Worm (Caenorhabditis elegans) whole organism, young adult: Measurements from ENCODE around the gene C26D10.4.

Experiments
- C17E4.6 ChIP-seq: fragments of 200-800 bp; sonication (Bioruptor generic); IDR thresholded peaks from 2 replicates; pipeline ENCODE4 v1.3.6; 2022; ENCODE audit warnings: missing genetic modification reagents, missing genetic modification characterization, missing compliant biosample characterization
- F33H1.4 ChIP-seq: fragments of 200-800 bp; sonication (Bioruptor generic); IDR thresholded peaks from 2 replicates; pipeline ENCODE4 v1.3.6; 2022; ENCODE audit warnings: missing genetic modification reagents, missing genetic modification characterization, missing compliant biosample characterization
- K11D2.4 ChIP-seq: fragments of 200-800 bp; sonication (Bioruptor generic); IDR thresholded peaks from 2 replicates; pipeline ENCODE4 v1.3.6; 2022; ENCODE audit warnings: missing genetic modification reagents, missing genetic modification characterization, missing compliant biosample characterization
- T07F8.4 ChIP-seq: sonication (generic microtip); optimal IDR thresholded peaks from 2 replicates; lab custom pipeline; 2016; ENCODE audit warnings: mild to moderate bottlenecking, missing genetic modification characterization, moderate library complexity, missing compliant biosample characterization
- Y53F4B.3 ChIP-seq: fragments of 200-800 bp; sonication (Bioruptor generic); IDR thresholded peaks from 2 replicates; pipeline ENCODE4 v1.3.6; 2022; ENCODE audit warnings: missing genetic modification reagents, missing genetic modification characterization, missing compliant biosample characterization
- aptf-2 ChIP-seq: fragments of 200-800 bp; sonication (Bioruptor generic); conservative IDR thresholded peaks from 2 replicates; pipeline ENCODE4 v1.3.6; 2022; ENCODE audit warnings: missing genetic modification reagents, missing genetic modification characterization, missing compliant biosample characterization
- attf-3 ChIP-seq: fragments of 200-800 bp; sonication (Bioruptor generic); conservative IDR thresholded peaks from 2 replicates; pipeline ENCODE4 v1.3.6; 2022; ENCODE audit warnings: missing genetic modification reagents, missing genetic modification characterization, missing compliant biosample characterization
- ccch-3 ChIP-seq: fragments of 200-800 bp; sonication (Bioruptor generic); optimal IDR thresholded peaks from 2 replicates; lab custom pipeline; 2018; ENCODE audit warnings: mild to moderate bottlenecking, missing genetic modification characterization, missing compliant biosample characterization
- ceh-91 ChIP-seq: fragments of 200-800 bp; sonication (Bioruptor generic); IDR thresholded peaks from 2 replicates; pipeline ENCODE4 v1.3.6; 2022; ENCODE audit warnings: missing genetic modification reagents, missing genetic modification characterization, missing compliant biosample characterization
- chd-7 ChIP-seq: sonication (generic microtip); optimal IDR thresholded peaks from 2 replicates; lab custom pipeline; 2016; ENCODE audit warnings: mild to moderate bottlenecking, missing genetic modification characterization, moderate library complexity, missing compliant biosample characterization
- die-1 ChIP-seq: sonication (generic microtip); optimal IDR thresholded peaks from 2 replicates; lab custom pipeline; 2016; ENCODE audit warnings: missing genotype, mild to moderate bottlenecking, missing genetic modification characterization, missing compliant biosample characterization
- efl-1 ChIP-seq: fragments of 150-350 bp; optimal IDR thresholded peaks from 2 replicates; lab custom pipeline; 2014; ENCODE audit warnings: missing biosample characterization, missing genetic modification reagents, missing genetic modification characterization
- hlh-26 ChIP-seq: fragments of 200-800 bp; sonication (Bioruptor generic); conservative IDR thresholded peaks from 2 replicates; pipeline ENCODE4 v1.3.6; 2022; ENCODE audit warnings: missing genetic modification reagents, missing genetic modification characterization, missing compliant biosample characterization
- hsf-1 ChIP-seq: fragments of 200-800 bp; sonication (Bioruptor generic); IDR thresholded peaks from 2 replicates; pipeline ENCODE4 v1.3.6; 2022; ENCODE audit warnings: missing genetic modification reagents, missing genetic modification characterization, missing compliant biosample characterization
- let-526 ChIP-seq: fragments of 200-800 bp; sonication (Bioruptor generic); IDR thresholded peaks from 2 replicates; pipeline ENCODE4 v1.3.6; 2022; ENCODE audit warnings: missing genetic modification reagents, missing genetic modification characterization, missing compliant biosample characterization
- let-607 ChIP-seq, 2 experiments: fragments of 200-800 bp in 1 of 2; sonication (Bioruptor generic) in 1 of 2; sonication (generic microtip) in 1 of 2; optimal IDR thresholded peaks; 2 replicates each; lab custom pipeline; 2016 to 2018; ENCODE audit warnings: mild to moderate bottlenecking in 2 of 2, missing compliant biosample characterization in 2 of 2, missing genetic modification characterization in 2 of 2, moderate library complexity in 2 of 2, missing genotype in 1 of 2
- lin-40 ChIP-seq: sonication (generic microtip); optimal IDR thresholded peaks from 2 replicates; lab custom pipeline; 2016; ENCODE audit warnings: missing genetic modification characterization, mild to moderate bottlenecking, missing compliant biosample characterization, missing genotype, missing genetic modification reagents
- lin-54 ChIP-seq: fragments of 200-800 bp; sonication (Bioruptor generic); optimal IDR thresholded peaks from 2 replicates; lab custom pipeline; 2018; ENCODE audit warnings: mild to moderate bottlenecking, missing genetic modification characterization, missing compliant biosample characterization
- madf-10 ChIP-seq: sonication (generic microtip); optimal IDR thresholded peaks from 2 replicates; lab custom pipeline; 2016; ENCODE audit warnings: mild to moderate bottlenecking, missing genetic modification characterization, missing compliant biosample characterization
- madf-8 ChIP-seq: fragments of 200-800 bp; sonication (Bioruptor generic); conservative IDR thresholded peaks from 2 replicates; pipeline ENCODE4 v1.3.6; 2022; ENCODE audit warnings: missing genetic modification reagents, missing genetic modification characterization, missing compliant biosample characterization
- nhr-120 ChIP-seq: fragments of 200-800 bp; sonication (Bioruptor generic); IDR thresholded peaks from 2 replicates; pipeline ENCODE4 v1.3.6; 2022; ENCODE audit warnings: missing genetic modification characterization, missing compliant biosample characterization
- nhr-27 ChIP-seq: fragments of 200-800 bp; sonication (Bioruptor generic); optimal IDR thresholded peaks from 2 replicates; lab custom pipeline; 2018; ENCODE audit warnings: mild to moderate bottlenecking, missing genetic modification characterization, moderate library complexity, missing compliant biosample characterization
- nhr-90 ChIP-seq: sonication (generic microtip); optimal IDR thresholded peaks from 2 replicates; lab custom pipeline; 2016; ENCODE audit warnings: missing genotype, mild to moderate bottlenecking, missing genetic modification characterization, missing compliant biosample characterization
- somi-1 ChIP-seq: fragments of 200-800 bp; sonication (Bioruptor generic); optimal IDR thresholded peaks from 2 replicates; lab custom pipeline; 2018; ENCODE audit warnings: mild to moderate bottlenecking, missing genetic modification characterization, missing compliant biosample characterization
- sptf-2 ChIP-seq: fragments of 200-800 bp; sonication (Bioruptor generic); optimal IDR thresholded peaks from 2 replicates; lab custom pipeline; 2018; ENCODE audit warnings: mild to moderate bottlenecking, missing genetic modification characterization, missing compliant biosample characterization
- tbx-9 ChIP-seq: sonication (generic microtip); optimal IDR thresholded peaks from 2 replicates; lab custom pipeline; 2016; ENCODE audit warnings: borderline replicate concordance, missing genetic modification characterization, inconsistent platforms, missing compliant biosample characterization
- unc-130 ChIP-seq: sonication (generic microtip); optimal IDR thresholded peaks from 2 replicates; lab custom pipeline; 2016; ENCODE audit warnings: missing genetic modification reagents, missing genetic modification characterization, missing compliant biosample characterization
- unc-62 ChIP-seq: fragments of 150-350 bp; optimal IDR thresholded peaks from 2 replicates; lab custom pipeline; 2014; ENCODE audit warnings: missing biosample characterization, missing genetic modification reagents, missing genetic modification characterization
- xnd-1 ChIP-seq: sonication (generic microtip); optimal IDR thresholded peaks from 2 replicates; lab custom pipeline; 2016; ENCODE audit warnings: missing genotype, missing genetic modification reagents, missing genetic modification characterization, missing compliant biosample characterization
- zfh-2 ChIP-seq: fragments of 200-800 bp; sonication (Bioruptor generic); conservative IDR thresholded peaks from 2 replicates; pipeline ENCODE4 v1.3.6; 2022; ENCODE audit warnings: missing genetic modification reagents, missing genetic modification characterization, missing compliant biosample characterization
- ztf-18 ChIP-seq: sonication (generic microtip); optimal IDR thresholded peaks from 2 replicates; lab custom pipeline; 2016; ENCODE audit warnings: missing genotype, mild to moderate bottlenecking, missing genetic modification characterization, missing compliant biosample characterization
- ztf-28 ChIP-seq: fragments of 200-800 bp; sonication (Bioruptor generic); IDR thresholded peaks from 2 replicates; pipeline ENCODE4 v1.3.6; 2022; ENCODE audit warnings: missing genetic modification reagents, missing genetic modification characterization, missing compliant biosample characterization

C26D10.4 gene

DNA sequence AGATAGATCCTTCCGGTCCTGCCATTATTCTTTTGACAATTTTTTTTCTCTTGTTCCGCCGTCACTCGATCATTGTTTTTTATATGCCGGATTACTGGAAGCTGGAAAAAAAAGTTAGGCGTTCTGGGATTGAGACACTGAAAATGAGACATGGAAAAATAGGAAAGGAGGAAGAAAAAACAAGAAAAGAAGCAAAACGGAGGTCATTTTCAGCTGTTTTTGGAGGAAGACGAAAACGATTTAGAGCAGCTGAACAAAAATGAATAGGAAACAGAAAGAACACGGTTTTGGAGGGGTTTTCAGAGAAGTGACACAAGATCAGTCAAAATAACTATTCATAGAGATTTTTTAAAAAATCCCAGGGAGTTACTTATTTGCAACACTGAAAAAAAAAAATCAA is 39.5 kb downstream of the C26D10.4 start, which contains the start of gene amt-3:
Gene amt-3 (minus strand): TSS at position 101 of the 400 bp plus-strand sequence.
- TF ChIP-seq T07F8.4 (tag; lab: Kevin White, UChicago) (no peak), ccch-3 (GFP tag; lab: Kevin White, UChicago) (no peak)

DNA sequence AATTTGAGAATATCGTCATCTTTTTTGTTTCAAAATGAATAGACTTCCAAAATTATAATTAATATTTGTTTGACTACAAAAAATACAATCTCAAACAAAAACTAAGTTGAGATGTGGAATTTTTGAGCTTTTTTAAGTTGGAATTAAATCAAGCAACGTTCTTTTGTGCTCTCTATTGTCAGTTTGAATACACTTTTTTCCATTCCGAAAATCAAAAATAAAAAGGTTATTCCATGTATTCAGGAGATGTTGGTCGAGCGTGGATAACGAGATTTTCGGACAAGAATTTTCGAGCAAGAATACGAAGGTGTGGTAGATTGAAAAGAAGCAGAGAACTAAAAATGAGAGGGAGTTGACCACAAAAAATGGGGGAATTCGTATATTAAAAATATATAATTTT is 40.6 kb downstream of the C26D10.4 start:
- TF ChIP-seq ztf-18 (tag; lab: Kevin White, UChicago) (no peak), nhr-90 (tag; lab: Kevin White, UChicago) (no peak), let-607 (tag; optimal IDR thresholded peaks at IDR 0.05; lab: Kevin White, UChicago) (no peak), ceh-91 (GFP tag; lab: Robert Waterston, UW) (no peak), C17E4.6 (GFP tag; lab: Robert Waterston, UW) (no peak), zfh-2 (GFP tag; lab: Robert Waterston, UW) (no peak), sptf-2 (GFP tag; lab: Kevin White, UChicago) (no peak), unc-130 (GFP tag; lab: Kevin White, UChicago) (no peak), attf-3 (GFP tag; lab: Robert Waterston, UW) (no peak), die-1 (no peak)

DNA sequence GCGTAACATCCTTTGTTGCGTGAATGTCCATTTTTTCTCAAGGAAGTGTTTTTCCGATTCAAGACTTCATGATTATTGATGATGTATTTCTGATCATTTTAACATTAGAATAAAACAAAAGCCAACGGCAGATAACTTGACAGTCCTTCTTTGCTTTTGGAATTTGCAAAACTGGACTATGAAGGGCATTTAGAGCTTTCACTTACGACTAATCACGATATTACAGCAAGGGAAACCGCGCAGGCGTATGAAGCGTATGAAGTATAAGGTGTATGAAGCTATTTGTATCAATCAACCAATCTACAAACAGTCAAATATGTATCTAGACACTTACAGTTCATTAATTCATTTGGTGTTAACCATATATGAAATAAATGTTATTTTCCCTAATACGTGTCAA is 48.2 kb downstream of the C26D10.4 start:
- no peak for TF ChIP-seq hlh-26 (GFP tag; lab: Robert Waterston, UW)
- no peak for TF ChIP-seq Y53F4B.3
- TF ChIP-seq K11D2.4 (GFP tag; lab: Robert Waterston, UW): no peak
- no peak for TF ChIP-seq lin-54
- no peak for TF ChIP-seq nhr-27 (tag; lab: Kevin White, UChicago)
- no peak for TF ChIP-seq hsf-1 (GFP tag; lab: Robert Waterston, UW)
- TF ChIP-seq xnd-1 (tag; lab: Kevin White, UChicago): no peak
- no peak for TF ChIP-seq somi-1 (GFP tag; lab: Kevin White, UChicago)
- no peak for TF ChIP-seq ztf-28 (GFP tag; lab: Robert Waterston, UW)

DNA sequence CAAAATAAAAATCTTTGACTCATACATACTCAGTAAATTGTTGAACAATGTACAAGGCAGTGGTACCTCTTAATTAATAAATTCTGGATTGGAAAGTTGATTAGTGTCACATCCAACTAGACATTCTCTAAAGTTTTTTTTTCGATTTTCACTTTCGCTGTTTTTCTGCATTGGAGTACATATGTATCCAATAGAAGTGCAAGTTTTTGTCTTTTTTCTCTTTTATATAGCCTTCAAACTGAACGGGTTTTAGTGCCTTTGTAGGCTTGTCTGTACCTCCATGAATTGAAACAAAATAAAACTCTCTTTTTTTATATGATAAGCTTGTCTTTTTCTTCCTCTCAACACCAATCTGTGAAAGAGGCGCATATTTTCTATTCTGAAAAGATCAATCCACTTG is 50.6 kb downstream of the C26D10.4 start:
- TF ChIP-seq chd-7 (tag; lab: Kevin White, UChicago): no peak
- no peak for TF ChIP-seq let-526 (GFP tag; lab: Robert Waterston, UW)
- TF ChIP-seq nhr-120 (GFP tag; lab: Robert Waterston, UW): no peak
- TF ChIP-seq tbx-9 (tag; lab: Kevin White, UChicago): no peak
- no peak for TF ChIP-seq F33H1.4
- TF ChIP-seq aptf-2 (GFP tag; lab: Robert Waterston, UW): no peak
- no peak for TF ChIP-seq zfh-2 (GFP tag; lab: Robert Waterston, UW)

DNA sequence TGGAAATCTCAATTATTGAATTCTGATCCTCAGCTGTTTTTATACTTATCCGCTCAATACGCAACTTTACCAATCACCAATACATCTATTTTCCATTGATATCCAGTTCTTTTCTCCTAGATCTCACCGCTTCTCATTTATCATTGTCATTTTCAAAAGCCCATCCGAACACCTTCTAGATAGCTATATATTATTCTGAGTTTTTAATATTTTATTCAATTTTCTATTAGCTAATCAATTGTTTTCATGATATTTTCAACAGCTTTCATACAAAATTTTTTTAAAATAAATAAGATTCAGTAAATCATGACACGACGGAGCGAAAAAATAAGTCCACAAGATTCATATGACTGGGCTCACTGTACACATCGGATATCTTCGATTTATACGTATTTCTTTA is 51.6 kb downstream of the C26D10.4 start, which contains the start of gene F49E12.12:
Gene F49E12.12 (plus strand): TSS at position 301 of the 400 bp plus-strand sequence.
- TF ChIP-seq lin-40 (tag; lab: Kevin White, UChicago) (no peak), madf-10 (tag; lab: Kevin White, UChicago) (no peak), efl-1 (no peak), unc-62 (GFP tag; lab: Kevin White, UChicago) (no peak), madf-8 (GFP tag; lab: Robert Waterston, UW) (no peak)
